Worm (Caenorhabditis elegans): ENCODE data around the gene arp-6.

- TF ChIP-seq sea-2 (GFP tag; IDR thresholded peaks at IDR 0.05) (no peak), aptf-3 (GFP tag; IDR thresholded peaks at IDR 0.05) (no peak)
Measured at ce11 chrII:8057911-8058310, 20.8 kb upstream of the arp-6 start.
